Worm (Caenorhabditis elegans): ENCODE measurements around the gene B0303.7.
A peak's percentile ranks its signal among the peaks of the same experiment; 100 is the strongest.

The B0303.7 gene

ce11 chrIII:8689655-8690054, 3.8 kb upstream of the B0303.7 start, which contains the start of gene B0303.4 (continued):
- peak; percentile 41 for TF ChIP-seq rbr-2 (tag; optimal IDR thresholded peaks at IDR 0.05)
- TF ChIP-seq ceh-32 (tag; optimal IDR thresholded peaks at IDR 0.05; ENCODE audit: poor library complexity): no peak
- TF ChIP-seq zag-1 (tag; optimal IDR thresholded peaks at IDR 0.05): no peak
- TF ChIP-seq nhr-10 (tag; optimal IDR thresholded peaks at IDR 0.05): no peak
- no peak for TF ChIP-seq snpc-4 (tag; optimal IDR thresholded peaks at IDR 0.05)
- no peak for TF ChIP-seq aly-2 (tag; optimal IDR thresholded peaks at IDR 0.05)
- no peak for TF ChIP-seq F49E8.2 (tag; optimal IDR thresholded peaks at IDR 0.05; ENCODE audit: borderline replicate concordance)
- no peak for TF ChIP-seq vab-7 (GFP tag; IDR thresholded peaks at IDR 0.05)
- TF ChIP-seq F44E2.7 (GFP tag; IDR thresholded peaks at IDR 0.05): no peak
- TF ChIP-seq tag-97 (GFP tag; IDR thresholded peaks at IDR 0.05): no peak
- no peak for TF ChIP-seq dmd-6 (GFP tag; IDR thresholded peaks at IDR 0.05)
- no peak for TF ChIP-seq unc-130 (GFP tag; optimal IDR thresholded peaks at IDR 0.05)
- TF ChIP-seq egl-43 (GFP tag; IDR thresholded peaks at IDR 0.05): no peak
- TF ChIP-seq pha-4 (GFP tag; IDR thresholded peaks at IDR 0.05): no peak
- peak; percentile 45 for TF ChIP-seq pha-4 (tag; optimal IDR thresholded peaks at IDR 0.05)
- TF ChIP-seq nhr-28 (tag; optimal IDR thresholded peaks at IDR 0.05): peak; percentile 65
- TF ChIP-seq nhr-76 (tag; optimal IDR thresholded peaks at IDR 0.05): no peak
- TF ChIP-seq lin-38 (GFP tag; IDR thresholded peaks at IDR 0.05): 0 out of 2 replicates have a peak, but pooled peaks have one; percentile 28
- TF ChIP-seq nhr-6 (tag; optimal IDR thresholded peaks at IDR 0.05): no peak
- TF ChIP-seq nhr-77 (tag; optimal IDR thresholded peaks at IDR 0.05): no peak
- no peak for TF ChIP-seq jun-1 (tag; optimal IDR thresholded peaks at IDR 0.05)
- no peak for TF ChIP-seq snpc-1.2 (GFP tag; IDR thresholded peaks at IDR 0.05)
- no peak for TF ChIP-seq ces-1 (GFP tag; optimal IDR thresholded peaks at IDR 0.05)
- TF ChIP-seq mdl-1 (tag; optimal IDR thresholded peaks at IDR 0.05): peak in 1 of 2 experiments; percentile 69
- TF ChIP-seq daf-16 (GFP tag; optimal IDR thresholded peaks at IDR 0.05): no peak
- peak; percentile 46 for TF ChIP-seq daf-16 (tag; optimal IDR thresholded peaks at IDR 0.05)
- TF ChIP-seq arid-1 (GFP tag; conservative IDR thresholded peaks at IDR 0.05): no peak
- no peak for TF ChIP-seq T26A8.4 (GFP tag; IDR thresholded peaks at IDR 0.05)
- TF ChIP-seq F10B5.3 (tag; optimal IDR thresholded peaks at IDR 0.05): no peak
- no peak for TF ChIP-seq fos-1 (tag; optimal IDR thresholded peaks at IDR 0.05)
- TF ChIP-seq lin-15B (tag; optimal IDR thresholded peaks at IDR 0.05): no peak
- TF ChIP-seq ceh-44 (GFP tag; IDR thresholded peaks at IDR 0.05): no peak
- TF ChIP-seq mxl-2 (GFP tag; conservative IDR thresholded peaks at IDR 0.05): no peak
- peak in 1 of 2 experiments; percentile 78 for TF ChIP-seq lsy-2 (tag; optimal IDR thresholded peaks at IDR 0.05)

ce11 chrIII:8696680-8697079, 3.3 kb downstream of the B0303.7 start:
- TF ChIP-seq daf-12 (tag; optimal IDR thresholded peaks at IDR 0.05) (no peak), mep-1 (tag; optimal IDR thresholded peaks at IDR 0.05) (peak; percentile 30), daf-19 (GFP tag; conservative IDR thresholded peaks at IDR 0.05) (no peak), ztf-11 (tag; optimal IDR thresholded peaks at IDR 0.05) (no peak), Y48G9A.11 (GFP tag; IDR thresholded peaks at IDR 0.05) (no peak), fos-1 (tag; optimal IDR thresholded peaks at IDR 0.05) (no peak), mxl-3 (GFP tag; optimal IDR thresholded peaks at IDR 0.05) (no peak), ceh-44 (GFP tag; IDR thresholded peaks at IDR 0.05) (no peak), pha-4 (GFP tag; IDR thresholded peaks at IDR 0.05) (no peak), pha-4 (tag; optimal IDR thresholded peaks at IDR 0.05) (peak; percentile 28), lin-1 (GFP tag; IDR thresholded peaks at IDR 0.05) (no peak), hmg-1.1 (GFP tag; IDR thresholded peaks at IDR 0.05) (no peak), lsy-2 (tag; optimal IDR thresholded peaks at IDR 0.05) (peak in 1 of 2 experiments; percentile 71), mes-2 (tag; optimal IDR thresholded peaks at IDR 0.05; ENCODE audit: poor library complexity, severe bottlenecking) (peak; percentile 61), lim-7 (GFP tag; IDR thresholded peaks at IDR 0.05) (no peak), tag-97 (GFP tag; IDR thresholded peaks at IDR 0.05) (no peak), dve-1 (tag; optimal IDR thresholded peaks at IDR 0.05; ENCODE audit: insufficient read depth) (peak; percentile 68), ceh-28 (tag; optimal IDR thresholded peaks at IDR 0.05) (no peak), hlh-30 (tag; optimal IDR thresholded peaks at IDR 0.05; ENCODE audit: insufficient read depth) (peak; percentile 47), aha-1 (tag) (no peak), lin-29 (GFP tag; IDR thresholded peaks at IDR 0.05) (no peak), ZK546.5 (tag; optimal IDR thresholded peaks at IDR 0.05) (no peak), T26A8.4 (GFP tag; IDR thresholded peaks at IDR 0.05) (no peak), mdl-1 (tag; optimal IDR thresholded peaks at IDR 0.05) (no peak), zag-1 (tag; optimal IDR thresholded peaks at IDR 0.05) (no peak), snpc-1.2 (GFP tag; IDR thresholded peaks at IDR 0.05) (no peak), egl-27 (tag; optimal IDR thresholded peaks at IDR 0.05) (no peak)

Measured in whole organism, L4 larva.